Worm (Caenorhabditis elegans): ENCODE data around the gene nspg-4.

Gene nspg-4

DNA sequence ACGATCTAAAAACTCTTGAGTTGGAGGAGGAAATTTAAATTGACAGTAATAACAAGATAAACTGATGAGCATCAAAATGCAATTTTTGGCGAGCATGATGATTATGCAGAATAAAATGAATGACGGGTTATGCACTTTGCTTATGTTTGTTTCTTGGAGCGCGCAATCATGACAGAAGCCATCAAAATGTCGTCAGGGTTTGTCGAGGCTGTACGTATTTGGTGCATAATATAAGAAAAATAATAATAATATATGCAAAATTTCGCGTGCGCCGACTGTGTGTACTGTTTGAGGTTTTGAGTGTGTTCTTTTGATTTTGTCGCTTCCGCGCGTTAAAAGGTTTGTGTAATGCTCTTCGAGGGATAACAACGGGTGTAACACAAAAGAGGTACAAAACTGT lies at the start of gene nspg-4:
TSS of gene nspg-4 (minus strand) at position 101 of the 400 bp plus-strand sequence.
- TF ChIP-seq eor-1 (tag; optimal IDR thresholded peaks at IDR 0.05) (no peak), lin-39 (tag; optimal IDR thresholded peaks at IDR 0.05) (no peak), snpc-4 (tag; optimal IDR thresholded peaks at IDR 0.05) (no peak), lin-15B (tag; optimal IDR thresholded peaks at IDR 0.05) (no peak), ceh-28 (tag; optimal IDR thresholded peaks at IDR 0.05) (no peak), skn-1 (tag; optimal IDR thresholded peaks at IDR 0.05) (no peak), hmg-11 (tag; optimal IDR thresholded peaks at IDR 0.05) (no peak), nhr-43 (tag; optimal IDR thresholded peaks at IDR 0.05; ENCODE audit: poor library complexity, severe bottlenecking) (no peak), pha-4 (tag; optimal IDR thresholded peaks at IDR 0.05) (no peak), ztf-4 (tag; optimal IDR thresholded peaks at IDR 0.05) (no peak), ama-1 (optimal IDR thresholded peaks at IDR 0.05) (no peak), ZK546.5 (tag; optimal IDR thresholded peaks at IDR 0.05) (no peak), ceh-82 (tag; optimal IDR thresholded peaks at IDR 0.05) (no peak)

DNA sequence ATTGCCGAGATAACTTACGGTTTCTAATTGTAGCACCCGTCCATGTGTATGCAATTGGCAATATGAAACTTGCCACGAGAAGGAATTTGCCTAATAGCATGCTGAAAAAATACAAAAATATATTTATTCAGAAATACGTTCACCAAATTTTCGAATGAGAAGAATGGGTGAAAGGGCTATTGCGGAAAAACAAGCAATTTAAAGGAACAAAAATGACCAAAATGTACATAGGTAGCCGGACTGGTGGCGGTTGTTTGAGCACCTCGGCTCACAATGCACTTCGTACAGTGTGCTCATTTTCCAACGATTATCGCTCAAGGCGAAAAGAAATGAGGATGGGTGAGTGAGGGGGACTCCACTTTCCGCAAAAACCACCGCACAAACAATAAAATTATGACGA lies 49.7 kb upstream of the nspg-4 start, which contains the start of gene cht-1:
TSS of gene cht-1 (minus strand) at position 101 of the 400 bp plus-strand sequence.
- TF ChIP-seq unc-62 (GFP tag; optimal IDR thresholded peaks at IDR 0.05) (no peak), mdl-1 (tag; optimal IDR thresholded peaks at IDR 0.05) (no peak), nhr-237 (tag; optimal IDR thresholded peaks at IDR 0.05) (no peak), lin-15B (tag; optimal IDR thresholded peaks at IDR 0.05) (no peak), ztf-4 (tag; optimal IDR thresholded peaks at IDR 0.05) (no peak), lsy-12 (tag; optimal IDR thresholded peaks at IDR 0.05) (no peak), ceh-9 (tag; optimal IDR thresholded peaks at IDR 0.05) (no peak), fkh-2 (tag; optimal IDR thresholded peaks at IDR 0.05) (no peak), zag-1 (tag; optimal IDR thresholded peaks at IDR 0.05) (no peak), ceh-82 (tag; optimal IDR thresholded peaks at IDR 0.05) (no peak), pqm-1 (tag; optimal IDR thresholded peaks at IDR 0.05) (no peak), ama-1 (optimal IDR thresholded peaks at IDR 0.05) (no peak), elt-1 (tag; optimal IDR thresholded peaks at IDR 0.05) (no peak), aly-2 (tag; optimal IDR thresholded peaks at IDR 0.05) (no peak), snpc-4 (tag; optimal IDR thresholded peaks at IDR 0.05) (no peak), tbx-2 (tag; optimal IDR thresholded peaks at IDR 0.05) (no peak)

- peak; percentile 75 for TF ChIP-seq elt-1 (tag; optimal IDR thresholded peaks at IDR 0.05)
- no peak for TF ChIP-seq lin-15B (tag; optimal IDR thresholded peaks at IDR 0.05)
Observed at ce11 chrX:3396735-3397134, 46.5 kb upstream of the nspg-4 start.

ce11 chrX:3393562-3393961 lies 43.4 kb upstream of the nspg-4 start, which contains the start of gene slcf-2:
Gene slcf-2 (plus strand): TSS chrX:3393862.
- TF ChIP-seq jun-1 (tag; optimal IDR thresholded peaks at IDR 0.05) (no peak), tbx-2 (tag; optimal IDR thresholded peaks at IDR 0.05) (no peak), nhr-67 (tag; optimal IDR thresholded peaks at IDR 0.05) (no peak), nhr-28 (tag; optimal IDR thresholded peaks at IDR 0.05) (no peak), sea-2 (GFP tag; optimal IDR thresholded peaks at IDR 0.05) (no peak), nhr-12 (tag; optimal IDR thresholded peaks at IDR 0.05) (no peak), fos-1 (tag; optimal IDR thresholded peaks at IDR 0.05) (no peak), nfya-1 (tag; optimal IDR thresholded peaks at IDR 0.05; ENCODE audit: insufficient read depth) (no peak), lin-39 (tag; optimal IDR thresholded peaks at IDR 0.05) (no peak), elt-1 (tag; optimal IDR thresholded peaks at IDR 0.05) (no peak), nhr-11 (tag; optimal IDR thresholded peaks at IDR 0.05) (no peak), ztf-4 (tag; optimal IDR thresholded peaks at IDR 0.05) (no peak)

DNA sequence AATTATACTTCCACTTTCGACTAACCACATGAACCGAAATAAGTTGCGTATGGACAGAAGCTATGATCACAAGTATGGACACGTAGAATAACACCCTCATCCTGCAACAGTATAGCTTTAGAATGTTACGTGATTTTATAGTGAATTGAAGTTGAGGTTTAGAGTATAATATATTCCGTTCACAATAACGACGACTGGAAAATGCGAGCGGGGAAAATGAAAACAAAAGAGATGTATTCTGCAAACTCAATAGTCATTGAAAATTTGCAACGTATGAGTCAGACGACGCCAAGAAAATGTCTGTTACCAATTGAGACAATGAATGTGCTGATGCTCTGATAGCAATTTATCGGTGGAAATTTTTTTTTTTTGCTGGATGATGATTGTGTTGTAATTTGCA lies 35.2 kb upstream of the nspg-4 start, which contains the start of gene acp-1:
TSS of gene acp-1 (minus strand) at position 101 of the 400 bp plus-strand sequence.
- TF ChIP-seq nhr-25 (tag; optimal IDR thresholded peaks at IDR 0.05) (no peak), aly-2 (tag; optimal IDR thresholded peaks at IDR 0.05) (no peak), jun-1 (tag; optimal IDR thresholded peaks at IDR 0.05) (no peak), ztf-4 (tag; optimal IDR thresholded peaks at IDR 0.05) (no peak), nhr-28 (tag; optimal IDR thresholded peaks at IDR 0.05) (no peak), fos-1 (tag; optimal IDR thresholded peaks at IDR 0.05) (no peak), lsy-12 (tag; optimal IDR thresholded peaks at IDR 0.05) (no peak), egl-27 (tag; optimal IDR thresholded peaks at IDR 0.05) (no peak), unc-39 (tag; optimal IDR thresholded peaks at IDR 0.05) (no peak), R02D3.7 (tag; optimal IDR thresholded peaks at IDR 0.05) (no peak), skn-1 (tag; optimal IDR thresholded peaks at IDR 0.05) (no peak), pha-4 (tag; optimal IDR thresholded peaks at IDR 0.05) (no peak), ztf-11 (tag; optimal IDR thresholded peaks at IDR 0.05) (no peak), fkh-2 (tag; optimal IDR thresholded peaks at IDR 0.05) (no peak), fkh-10 (GFP tag; optimal IDR thresholded peaks at IDR 0.05) (no peak), ama-1 (optimal IDR thresholded peaks at IDR 0.05) (no peak)

All from whole organism, L3 larva.